Fruit fly (Drosophila melanogaster): Measurements from ENCODE around the gene Srp72.

Srp72 gene

dm6 chr3R:20587630-20588479 is 656 bp upstream of the Srp72 start, which contains the start of gene Septin2 (continued):
- TF ChIP-seq CG33557 (GFP tag; optimal IDR thresholded peaks at IDR 0.05): peak; percentile 74
- peak; percentile 58 for TF ChIP-seq Sin3A (optimal IDR thresholded peaks at IDR 0.05)
- TF ChIP-seq chn (GFP tag; optimal IDR thresholded peaks at IDR 0.05): peak; percentile 73
- TF ChIP-seq Ets97D (GFP tag; optimal IDR thresholded peaks at IDR 0.05): peak; percentile 26
- peak; percentile 28; the same call in 1 of the 2 replicates for TF ChIP-seq CG32532 (GFP tag; IDR thresholded peaks at IDR 0.05)
- TF ChIP-seq nau (GFP tag; optimal IDR thresholded peaks at IDR 0.05): peak; percentile 36
- no peak for TF ChIP-seq ham (GFP tag; IDR thresholded peaks at IDR 0.05)
- TF ChIP-seq CG9932 (GFP tag; IDR thresholded peaks at IDR 0.05): no peak
- TF ChIP-seq BtbVII (GFP tag; optimal IDR thresholded peaks at IDR 0.05): peak; percentile 77
- TF ChIP-seq CG12744 (GFP tag; optimal IDR thresholded peaks at IDR 0.05): no peak
- no peak for TF ChIP-seq NFAT (GFP tag; IDR thresholded peaks at IDR 0.05)
- TF ChIP-seq tup (GFP tag; optimal IDR thresholded peaks at IDR 0.05): peak; percentile 55
- no peak for TF ChIP-seq H15 (GFP tag; IDR thresholded peaks at IDR 0.05)
- TF ChIP-seq CG11723 (GFP tag; optimal IDR thresholded peaks at IDR 0.05): peak; percentile 75
- TF ChIP-seq fd3F (GFP tag; optimal IDR thresholded peaks at IDR 0.05): peak; percentile 54
- TF ChIP-seq MTF-1 (GFP tag; optimal IDR thresholded peaks at IDR 0.05; ENCODE audit: borderline replicate concordance): peak; percentile 65
- peak; percentile 44; the same call in 1 of the 2 replicates for TF ChIP-seq sim (GFP tag; IDR thresholded peaks at IDR 0.05)
- TF ChIP-seq CoRest (tag; optimal IDR thresholded peaks at IDR 0.05): peak; percentile 82
- TF ChIP-seq CG2678 (tag; optimal IDR thresholded peaks at IDR 0.05): peak; percentile 89
- TF ChIP-seq CG13424 (tag; optimal IDR thresholded peaks at IDR 0.05): peak; percentile 80
- TF ChIP-seq pum (GFP tag; optimal IDR thresholded peaks at IDR 0.05): peak; percentile 56
- peak; percentile 49 to 83 for TF ChIP-seq chif (GFP tag; optimal IDR thresholded peaks at IDR 0.05)
- peak; percentile 71 for TF ChIP-seq gsb-n (tag; optimal IDR thresholded peaks at IDR 0.05)
- peak; percentile 13 for TF ChIP-seq psq (GFP tag; optimal IDR thresholded peaks at IDR 0.05)
- TF ChIP-seq mam (GFP tag; optimal IDR thresholded peaks at IDR 0.05): peak; percentile 22
- TF ChIP-seq MBD-R2 (GFP tag; IDR thresholded peaks at IDR 0.05): no peak; the same call in none of the 2 replicates
- peak; percentile 42; the same call in 1 of the 2 replicates for TF ChIP-seq Rx (GFP tag; IDR thresholded peaks at IDR 0.05)
- TF ChIP-seq CG7372 (GFP tag; IDR thresholded peaks at IDR 0.05): no peak; the same call in none of the 2 replicates
- peak; percentile 77 for TF ChIP-seq CG15269 (tag; optimal IDR thresholded peaks at IDR 0.05)
- peak; percentile 19 for TF ChIP-seq HmgZ (tag; optimal IDR thresholded peaks at IDR 0.05)
- peak; percentile 12 for TF ChIP-seq shn (GFP tag; optimal IDR thresholded peaks at IDR 0.05)
- TF ChIP-seq Max (GFP tag; optimal IDR thresholded peaks at IDR 0.05): peak; percentile 81
- peak; percentile 67 for TF ChIP-seq corto (GFP tag; optimal IDR thresholded peaks at IDR 0.05)
- TF ChIP-seq CG10147 (GFP tag; optimal IDR thresholded peaks at IDR 0.05): peak; percentile 62
- TF ChIP-seq Tbp (GFP tag; optimal IDR thresholded peaks at IDR 0.05): no peak
- TF ChIP-seq fru (optimal IDR thresholded peaks at IDR 0.05): no peak
- no peak for TF ChIP-seq CG7928 (GFP tag; optimal IDR thresholded peaks at IDR 0.05)
- TF ChIP-seq inv (GFP tag; IDR thresholded peaks at IDR 0.05; ENCODE audit: partially characterized antibody): no peak
- peak; percentile 41 for TF ChIP-seq NK7.1 (GFP tag; optimal IDR thresholded peaks at IDR 0.05)
- TF ChIP-seq ci (GFP tag; IDR thresholded peaks at IDR 0.05): peak; percentile 63; the same call in 2 of the 3 replicates
- TF ChIP-seq Hmr (GFP tag; optimal IDR thresholded peaks at IDR 0.05): peak; percentile 68
- TF ChIP-seq caup (GFP tag; optimal IDR thresholded peaks at IDR 0.05; ENCODE audit: severe bottlenecking): peak; percentile 68
- peak; percentile 55 for TF ChIP-seq CG16815 (GFP tag; optimal IDR thresholded peaks at IDR 0.05)
- TF ChIP-seq CG9215 (GFP tag; IDR thresholded peaks at IDR 0.05): 0 out of 2 replicates have a peak, but pooled peaks have one; percentile 24
- TF ChIP-seq slp2 (GFP tag; optimal IDR thresholded peaks at IDR 0.05): peak; percentile 64
- TF ChIP-seq tgo (GFP tag; IDR thresholded peaks at IDR 0.05): peak; percentile 63; the same call in 2 of the 3 replicates
- no peak for TF ChIP-seq CG13894 (tag; optimal IDR thresholded peaks at IDR 0.05)
- no peak for TF ChIP-seq usp (GFP tag; optimal IDR thresholded peaks at IDR 0.05)
- peak; percentile 82 for TF ChIP-seq Sox102F (GFP tag; optimal IDR thresholded peaks at IDR 0.05)
